Worm (Caenorhabditis elegans): ENCODE results near the gene best-7.

best-7 gene

DNA sequence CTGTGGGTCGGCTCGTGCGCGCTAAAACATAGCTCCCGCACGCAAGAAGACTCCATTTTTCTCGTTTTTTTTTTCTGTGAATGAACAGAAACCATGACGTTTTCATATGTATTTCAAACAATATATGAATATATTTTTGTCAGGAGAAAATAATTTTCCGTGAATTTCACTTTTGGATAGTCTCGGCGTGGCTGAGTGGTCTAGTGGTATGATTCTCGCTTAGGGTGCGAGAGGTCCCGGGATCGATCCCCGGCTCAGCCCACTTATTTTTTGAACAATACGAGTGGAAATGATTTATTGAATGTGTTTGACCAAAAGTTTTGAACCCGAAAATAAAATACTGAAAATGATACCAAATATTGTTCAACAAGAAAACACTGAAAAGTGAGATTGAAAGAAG is 1.3 kb upstream of the best-7 start:
- TF ChIP-seq unc-120 (tag; optimal IDR thresholded peaks at IDR 0.05; ENCODE audit: poor library complexity, severe bottlenecking) (no peak), zip-8 (tag; optimal IDR thresholded peaks at IDR 0.05) (no peak), bed-3 (GFP tag; optimal IDR thresholded peaks at IDR 0.05) (no peak), hlh-1 (tag; optimal IDR thresholded peaks at IDR 0.05) (no peak), nhr-237 (tag; optimal IDR thresholded peaks at IDR 0.05) (no peak), mep-1 (tag; optimal IDR thresholded peaks at IDR 0.05) (no peak), elt-3 (tag; optimal IDR thresholded peaks at IDR 0.05) (no peak), lsy-2 (tag; optimal IDR thresholded peaks at IDR 0.05) (no peak), M03D4.4 (tag; optimal IDR thresholded peaks at IDR 0.05) (no peak), tbx-8 (GFP tag; optimal IDR thresholded peaks at IDR 0.05) (no peak), elt-1 (tag; optimal IDR thresholded peaks at IDR 0.05; ENCODE audit: borderline replicate concordance, insufficient read depth) (no peak), lin-32 (GFP tag; optimal IDR thresholded peaks at IDR 0.05) (no peak), snpc-4 (tag; optimal IDR thresholded peaks at IDR 0.05) (no peak), sptf-1 (tag; optimal IDR thresholded peaks at IDR 0.05) (no peak), drap-1 (GFP tag; optimal IDR thresholded peaks at IDR 0.05) (no peak), ham-2 (GFP tag; optimal IDR thresholded peaks at IDR 0.05) (no peak)

DNA sequence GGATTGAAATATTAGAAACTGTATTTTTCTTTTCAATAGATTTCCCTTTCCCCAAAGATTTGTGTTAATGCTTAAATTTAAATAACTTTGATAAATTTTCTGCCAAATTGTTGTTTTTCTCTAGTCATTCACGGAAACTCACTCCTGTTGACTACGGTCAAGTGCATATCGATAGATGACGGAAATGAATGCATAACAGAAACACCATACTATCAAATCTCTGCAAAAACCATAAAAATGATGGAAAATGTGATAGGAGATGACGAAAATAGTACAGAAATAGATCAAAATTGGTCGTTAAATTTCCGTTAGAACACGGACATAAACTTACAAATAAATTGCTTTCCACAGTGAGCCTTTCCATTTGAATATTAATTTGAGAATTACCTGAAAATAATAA is 1.1 kb downstream of the best-7 start:
- no peak for TF ChIP-seq hlh-1 (tag; optimal IDR thresholded peaks at IDR 0.05)
- TF ChIP-seq M03D4.4 (tag; optimal IDR thresholded peaks at IDR 0.05), result no peak

DNA sequence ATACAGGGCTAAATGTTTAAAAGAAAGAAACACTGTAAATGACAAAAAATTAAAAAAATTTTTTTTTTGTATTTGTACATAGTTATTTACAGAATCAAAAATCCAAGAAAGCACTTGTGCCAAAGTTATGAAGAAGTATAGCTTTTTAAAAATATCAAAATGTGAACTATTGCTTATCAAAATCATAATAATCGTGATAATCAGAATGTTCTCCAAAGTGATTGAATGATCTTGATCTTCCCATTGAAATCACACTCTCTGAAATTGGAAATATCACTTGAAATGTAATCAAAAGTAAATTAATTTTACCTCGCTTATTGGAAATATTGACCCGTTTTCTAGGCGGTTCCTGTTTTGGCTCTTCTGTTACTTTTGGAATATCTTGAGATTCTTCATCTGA is 3.6 kb downstream of the best-7 start:
- no peak for TF ChIP-seq hlh-1 (tag; optimal IDR thresholded peaks at IDR 0.05)

DNA sequence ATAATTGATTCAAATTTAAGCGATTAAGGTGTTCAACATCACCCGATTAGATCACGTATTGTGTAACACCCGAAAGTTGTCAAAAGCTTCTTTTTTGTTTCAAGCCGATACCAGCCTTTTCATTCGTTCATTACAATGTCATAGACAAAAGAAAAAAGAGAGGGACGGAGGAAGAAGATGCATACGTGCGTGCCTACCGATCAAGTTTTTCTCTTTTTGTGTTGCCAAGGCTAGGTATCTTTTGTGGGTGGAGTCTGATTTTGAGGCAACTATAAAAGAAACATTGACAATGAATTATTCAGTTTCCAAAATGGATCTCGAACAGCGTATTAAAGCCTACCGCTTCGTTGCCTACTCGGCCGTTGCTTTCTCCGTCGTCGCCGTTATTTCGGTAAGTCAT is 4.9 kb downstream of the best-7 start, which contains the start of gene col-125:
Gene col-125, plus strand, starts transcription at position 301 of the 400 bp plus-strand sequence.
- TF ChIP-seq ham-2 (GFP tag; optimal IDR thresholded peaks at IDR 0.05) (no peak), elt-3 (tag; optimal IDR thresholded peaks at IDR 0.05) (no peak), zip-8 (tag; optimal IDR thresholded peaks at IDR 0.05) (no peak), nhr-2 (tag; optimal IDR thresholded peaks at IDR 0.05) (no peak)

DNA sequence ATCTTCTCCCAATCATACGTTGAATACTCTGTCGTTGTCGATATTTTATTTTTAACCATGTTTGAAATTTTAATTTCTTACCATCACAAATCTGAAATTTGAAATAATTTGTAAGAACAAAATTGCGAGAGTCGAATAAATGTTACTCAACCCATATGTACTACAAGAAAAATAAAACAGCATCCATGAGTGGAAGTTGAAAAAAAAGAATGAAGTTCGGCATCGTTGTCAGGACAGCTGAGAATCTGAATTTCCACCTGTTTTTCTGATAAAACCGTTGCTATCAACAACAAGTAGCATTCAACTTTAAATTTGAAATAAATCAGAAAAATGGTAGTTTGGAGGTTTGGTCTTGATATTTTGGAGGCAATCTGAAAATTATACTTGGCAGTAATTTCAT is 6.2 kb downstream of the best-7 start, which contains the start of gene C29F4.3:
Gene C29F4.3, minus strand, starts transcription at position 101 of the 400 bp plus-strand sequence.
- TF ChIP-seq snpc-4 (tag; optimal IDR thresholded peaks at IDR 0.05), result no peak
- TF ChIP-seq ceh-39 (tag; optimal IDR thresholded peaks at IDR 0.05), result no peak
- TF ChIP-seq unc-120 (tag; optimal IDR thresholded peaks at IDR 0.05; ENCODE audit: poor library complexity, severe bottlenecking), result no peak
- TF ChIP-seq drap-1 (GFP tag; optimal IDR thresholded peaks at IDR 0.05), result no peak
- no peak for TF ChIP-seq nhr-2 (tag; optimal IDR thresholded peaks at IDR 0.05)
- no peak for TF ChIP-seq sptf-1 (tag; optimal IDR thresholded peaks at IDR 0.05)
- no peak for TF ChIP-seq nhr-28 (tag; optimal IDR thresholded peaks at IDR 0.05)
- no peak for TF ChIP-seq elt-3 (tag; optimal IDR thresholded peaks at IDR 0.05)
- TF ChIP-seq cnd-1 (tag; optimal IDR thresholded peaks at IDR 0.05), result no peak
- TF ChIP-seq elt-1 (tag; optimal IDR thresholded peaks at IDR 0.05; ENCODE audit: borderline replicate concordance, insufficient read depth), result no peak
- TF ChIP-seq nhr-12 (tag; optimal IDR thresholded peaks at IDR 0.05), result no peak
- no peak for TF ChIP-seq blmp-1 (tag; optimal IDR thresholded peaks at IDR 0.05)
- TF ChIP-seq hlh-1 (tag; optimal IDR thresholded peaks at IDR 0.05), result no peak
- TF ChIP-seq ham-2 (GFP tag; optimal IDR thresholded peaks at IDR 0.05), result no peak

DNA sequence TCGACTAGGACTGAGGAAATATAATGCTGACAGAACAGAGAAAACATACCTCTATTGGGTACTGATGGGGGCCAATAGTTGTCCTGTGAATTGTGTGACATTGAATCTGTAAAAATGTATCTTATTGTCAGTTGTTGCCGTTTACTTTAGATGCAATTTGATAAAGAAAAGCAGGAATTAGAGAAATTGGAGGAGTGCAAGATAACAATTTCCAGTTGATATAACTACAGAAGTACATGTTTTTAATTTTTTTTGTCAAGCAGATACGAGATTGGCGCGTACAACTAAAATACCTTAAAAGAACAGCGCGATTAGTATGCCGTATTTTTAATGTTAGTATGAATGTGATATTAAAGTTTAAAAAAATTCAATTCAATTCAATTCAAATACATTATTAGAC is 12.1 kb downstream of the best-7 start, which contains the start of gene zip-6:
Gene zip-6, minus strand, starts transcription at position 101 of the 400 bp plus-strand sequence.
- TF ChIP-seq unc-120 (tag; optimal IDR thresholded peaks at IDR 0.05; ENCODE audit: poor library complexity, severe bottlenecking) (no peak), nhr-28 (tag; optimal IDR thresholded peaks at IDR 0.05) (no peak), zip-8 (tag; optimal IDR thresholded peaks at IDR 0.05) (no peak), nhr-76 (tag; optimal IDR thresholded peaks at IDR 0.05) (no peak), snpc-4 (tag; optimal IDR thresholded peaks at IDR 0.05) (no peak), elt-1 (tag; optimal IDR thresholded peaks at IDR 0.05; ENCODE audit: borderline replicate concordance, insufficient read depth) (no peak), mab-5 (tag; optimal IDR thresholded peaks at IDR 0.05) (no peak), blmp-1 (tag; optimal IDR thresholded peaks at IDR 0.05) (no peak), mls-2 (tag; optimal IDR thresholded peaks at IDR 0.05) (no peak), lin-32 (GFP tag; optimal IDR thresholded peaks at IDR 0.05) (no peak), pha-4 (tag; optimal IDR thresholded peaks at IDR 0.05) (no peak), elt-3 (tag; optimal IDR thresholded peaks at IDR 0.05) (no peak), nhr-237 (tag; optimal IDR thresholded peaks at IDR 0.05) (no peak), cnd-1 (tag; optimal IDR thresholded peaks at IDR 0.05) (no peak)

DNA sequence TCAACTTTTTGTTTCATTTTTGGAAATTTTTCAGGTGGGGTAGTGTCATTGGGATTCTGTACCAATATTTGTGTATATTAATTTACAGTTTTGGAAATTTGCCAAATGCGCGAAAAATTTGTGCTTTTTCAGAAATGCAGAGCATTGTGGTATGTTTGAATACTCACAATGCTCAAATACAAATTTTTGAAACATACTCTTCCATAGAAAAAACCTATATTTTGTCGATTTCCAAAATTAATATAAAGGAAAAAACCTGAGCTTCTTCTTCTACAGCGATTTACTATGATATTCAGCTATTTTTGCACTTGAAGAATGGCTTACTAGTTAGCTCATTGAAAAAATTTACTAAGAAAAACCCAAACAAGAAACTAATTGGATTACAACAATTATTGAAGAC is 17.1 kb downstream of the best-7 start:
- TF ChIP-seq lsy-2 (tag; optimal IDR thresholded peaks at IDR 0.05), result no peak
- TF ChIP-seq unc-39 (tag; optimal IDR thresholded peaks at IDR 0.05), result no peak
- no peak for TF ChIP-seq hlh-1 (tag; optimal IDR thresholded peaks at IDR 0.05)
- TF ChIP-seq ham-2 (GFP tag; optimal IDR thresholded peaks at IDR 0.05), result no peak
- TF ChIP-seq pha-4 (tag; optimal IDR thresholded peaks at IDR 0.05), result no peak
- TF ChIP-seq nhr-76 (tag; optimal IDR thresholded peaks at IDR 0.05), result no peak
- TF ChIP-seq mep-1 (tag; optimal IDR thresholded peaks at IDR 0.05), result no peak
- TF ChIP-seq ceh-39 (tag; optimal IDR thresholded peaks at IDR 0.05), result no peak
- TF ChIP-seq elt-1 (tag; optimal IDR thresholded peaks at IDR 0.05; ENCODE audit: borderline replicate concordance, insufficient read depth), result no peak

Data from whole organism, mixed stage, embryonic.